Worm (Caenorhabditis elegans): ENCODE results near the gene bus-8A.

ce11 chrX:5447941-5448340 lies 44.8 kb upstream of the bus-8A start, which contains the start of gene C25F6.8:
- TF ChIP-seq sea-2 (GFP tag; optimal IDR thresholded peaks at IDR 0.05) (no peak), ama-1 (optimal IDR thresholded peaks at IDR 0.05) (no peak), snpc-4 (tag; optimal IDR thresholded peaks at IDR 0.05) (no peak)

Data from whole organism, L3 larva.